4 fruit fly cellular contexts compared by ENCODE assay signal in the genomic region with DNA sequence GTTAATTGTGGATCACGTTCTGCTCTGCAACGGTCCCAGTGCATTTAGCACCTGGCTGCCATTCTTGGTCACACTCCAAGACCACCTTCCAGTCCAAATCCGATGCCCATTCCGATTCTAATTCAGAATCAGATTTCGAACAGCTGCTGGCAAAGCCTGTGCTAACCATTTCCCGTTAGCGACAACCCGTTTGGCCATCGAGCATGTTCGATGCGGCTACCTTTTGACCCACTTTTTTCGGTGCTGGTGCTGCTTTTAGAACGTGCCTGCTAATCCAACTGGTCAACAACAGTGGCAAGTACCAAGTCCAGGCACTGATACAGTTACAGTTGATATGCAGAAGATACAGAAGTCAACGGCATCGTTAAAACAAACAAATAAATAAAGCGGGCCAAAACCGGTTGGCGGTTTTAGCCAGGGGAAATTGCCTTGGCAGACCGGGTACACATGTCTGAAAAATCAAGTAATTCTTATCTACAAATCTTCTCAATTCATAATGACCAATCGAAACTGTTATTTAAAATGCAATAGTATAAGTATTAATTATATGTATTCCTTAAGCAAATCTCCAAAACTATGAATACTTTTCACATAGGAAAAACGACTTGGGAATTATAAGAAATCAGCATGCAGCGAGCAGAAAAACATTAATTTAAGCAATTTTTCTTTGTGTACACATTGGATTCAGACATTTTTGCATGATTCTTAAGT.
TF ChIP-seq lines count a peak whose summit lies in the region.

No protein-coding gene starts in this region.

- TF ChIP-seq CTCF in whole organism, embryonic (GFP tag; optimal IDR thresholded peaks at IDR 0.05; lab: Kevin White, UChicago) = no peak

TF ChIP-seq in whole organism, embryonic, 481 proteins besides CTCF, POLR2A, EP300 and RAD21:
- no peak for TF ChIP-seq gro (GFP tag; optimal IDR thresholded peaks at IDR 0.05; lab: Kevin White, UChicago)
- TF ChIP-seq chinmo (GFP tag; IDR thresholded peaks at IDR 0.05; lab: Robert Waterston, UW; ENCODE audit: partially characterized antibody) = 0 out of 4 replicates have a peak, but pooled peaks have one; percentile 37
- TF ChIP-seq crp (GFP tag; optimal IDR thresholded peaks at IDR 0.05; lab: Kevin White, UChicago) = no peak
- no peak for TF ChIP-seq bbx (GFP tag; IDR thresholded peaks at IDR 0.05; lab: Robert Waterston, UW; ENCODE audit: partially characterized antibody)
- TF ChIP-seq tll (GFP tag; optimal IDR thresholded peaks at IDR 0.05; lab: Kevin White, UChicago) = peak in 1 of 2 experiments; percentile 74
- TF ChIP-seq PHDP (tag; optimal IDR thresholded peaks at IDR 0.05; lab: Kevin White, UChicago) = no peak
- no peak for TF ChIP-seq wek (GFP tag; optimal IDR thresholded peaks at IDR 0.05; lab: Kevin White, UChicago)
- TF ChIP-seq CG10321 (GFP tag; IDR thresholded peaks at IDR 0.05; lab: Robert Waterston, UW) = 0 out of 2 replicates have a peak, but pooled peaks have one; percentile 19
- TF ChIP-seq nerfin-2 (GFP tag; IDR thresholded peaks at IDR 0.05; lab: Robert Waterston, UW; ENCODE audit: partially characterized antibody) = 0 out of 2 replicates have a peak, but pooled peaks have one; percentile 31
- no peak for TF ChIP-seq kah (GFP tag; optimal IDR thresholded peaks at IDR 0.05; lab: Kevin White, UChicago)
- no peak for TF ChIP-seq Hmr (GFP tag; optimal IDR thresholded peaks at IDR 0.05; lab: Kevin White, UChicago)
- TF ChIP-seq Awh (GFP tag; IDR thresholded peaks at IDR 0.05; lab: Robert Waterston, UW) = no peak
- TF ChIP-seq kni (GFP tag; optimal IDR thresholded peaks at IDR 0.05; lab: Kevin White, UChicago) = peak; percentile 40
- peak; percentile 95 for TF ChIP-seq CG5180 (GFP tag; optimal IDR thresholded peaks at IDR 0.05; lab: Kevin White, UChicago)
- TF ChIP-seq lbe (GFP tag; optimal IDR thresholded peaks at IDR 0.05; lab: Kevin White, UChicago) = peak; percentile 15
- TF ChIP-seq CG4282 (GFP tag; optimal IDR thresholded peaks at IDR 0.05; lab: Kevin White, UChicago) = no peak
- TF ChIP-seq so (GFP tag; IDR thresholded peaks at IDR 0.05; lab: Robert Waterston, UW) = no peak

TF ChIP-seq in whole organism, prepupa, 60 proteins besides CTCF, POLR2A, EP300 and RAD21 (continues in another document):
- TF ChIP-seq eg (GFP tag; IDR thresholded peaks at IDR 0.05; lab: Robert Waterston, UW) (no peak), OdsH (GFP tag; optimal IDR thresholded peaks at IDR 0.05; lab: Kevin White, UChicago) (peak; percentile 27), Ets96B (tag; optimal IDR thresholded peaks at IDR 0.05; lab: Kevin White, UChicago) (peak; percentile 5), CG6792 (GFP tag; optimal IDR thresholded peaks at IDR 0.05; lab: Kevin White, UChicago) (no peak), CG9139 (GFP tag; optimal IDR thresholded peaks at IDR 0.05; lab: Kevin White, UChicago) (no peak), dac (GFP tag; optimal IDR thresholded peaks at IDR 0.05; lab: Kevin White, UChicago) (no peak), CG4318 (GFP tag; optimal IDR thresholded peaks at IDR 0.05; lab: Kevin White, UChicago) (no peak), ss (GFP tag; optimal IDR thresholded peaks at IDR 0.05; lab: Kevin White, UChicago) (peak in 1 of 2 experiments; percentile 34), salr (GFP tag; optimal IDR thresholded peaks at IDR 0.05; lab: Kevin White, UChicago) (no peak), fd59A (GFP tag; optimal IDR thresholded peaks at IDR 0.05; lab: Kevin White, UChicago) (no peak), Gug (GFP tag; IDR thresholded peaks at IDR 0.05; lab: Robert Waterston, UW) (no peak), Eip75B (GFP tag; optimal IDR thresholded peaks at IDR 0.05; lab: Kevin White, UChicago) (peak; percentile 20), Eip78C (GFP tag; lab: Kevin White, UChicago) (peak; percentile 77), CG34406 (GFP tag; optimal IDR thresholded peaks at IDR 0.05; lab: Kevin White, UChicago) (peak; percentile 4), fd85E (GFP tag; optimal IDR thresholded peaks at IDR 0.05; lab: Kevin White, UChicago) (no peak), CG10631 (GFP tag; optimal IDR thresholded peaks at IDR 0.05; lab: Kevin White, UChicago) (no peak), CG11762 (GFP tag; optimal IDR thresholded peaks at IDR 0.05; lab: Kevin White, UChicago; ENCODE audit: insufficient read depth) (no peak), Sox15 (GFP tag; optimal IDR thresholded peaks at IDR 0.05; lab: Kevin White, UChicago) (no peak), spab (GFP tag; optimal IDR thresholded peaks at IDR 0.05; lab: Kevin White, UChicago) (peak; percentile 21), Sox14 (GFP tag; optimal IDR thresholded peaks at IDR 0.05; lab: Kevin White, UChicago) (peak; percentile 19), CG11294 (GFP tag; IDR thresholded peaks at IDR 0.05; lab: Robert Waterston, UW) (no peak), CG31627 (GFP tag; optimal IDR thresholded peaks at IDR 0.05; lab: Kevin White, UChicago) (peak; percentile 15)

TF ChIP-seq in whole organism, pupa, 21 proteins besides CTCF, POLR2A, EP300 and RAD21:
- TF ChIP-seq EcR (GFP tag; optimal IDR thresholded peaks at IDR 0.05; lab: Kevin White, UChicago) = peak; percentile 90
- TF ChIP-seq CG8301 (tag; optimal IDR thresholded peaks at IDR 0.05; lab: Kevin White, UChicago) = peak; percentile 61
- peak; percentile 58 for TF ChIP-seq CG14655 (GFP tag; optimal IDR thresholded peaks at IDR 0.05; lab: Kevin White, UChicago)
- TF ChIP-seq CG15710 (tag; optimal IDR thresholded peaks at IDR 0.05; lab: Kevin White, UChicago) = peak; percentile 38
- TF ChIP-seq rn (GFP tag; IDR thresholded peaks at IDR 0.05; lab: Robert Waterston, UW) = no peak
- no peak for TF ChIP-seq CG9948 (tag; optimal IDR thresholded peaks at IDR 0.05; lab: Kevin White, UChicago)
- peak; percentile 56 for TF ChIP-seq CG8159 (tag; optimal IDR thresholded peaks at IDR 0.05; lab: Kevin White, UChicago)
- TF ChIP-seq Snoo (tag; optimal IDR thresholded peaks at IDR 0.05; lab: Kevin White, UChicago) = peak; percentile 36
- TF ChIP-seq Ets98B (GFP tag; IDR thresholded peaks at IDR 0.05; lab: Robert Waterston, UW) = no peak
- peak; percentile 11 for TF ChIP-seq CG17806 (tag; optimal IDR thresholded peaks at IDR 0.05; lab: Kevin White, UChicago)
TF ChIP-seq in whole organism, pupa: peak in this region for 7.

TF ChIP-seq in whole organism, wandering third instar larva, 38 proteins besides CTCF, POLR2A, EP300 and RAD21:
- TF ChIP-seq psq (GFP tag; optimal IDR thresholded peaks at IDR 0.05; lab: Kevin White, UChicago) (no peak), CrebA (GFP tag; optimal IDR thresholded peaks at IDR 0.05; lab: Kevin White, UChicago; ENCODE audit: borderline replicate concordance) (no peak), h (GFP tag; optimal IDR thresholded peaks at IDR 0.05; lab: Kevin White, UChicago) (peak; percentile 26), fru (GFP tag; optimal IDR thresholded peaks at IDR 0.05; lab: Kevin White, UChicago) (peak; percentile 25), jim (GFP tag; optimal IDR thresholded peaks at IDR 0.05; lab: Kevin White, UChicago) (no peak), woc (GFP tag; optimal IDR thresholded peaks at IDR 0.05; lab: Kevin White, UChicago) (peak; percentile 16), foxo (GFP tag; optimal IDR thresholded peaks at IDR 0.05; lab: Kevin White, UChicago) (peak in 1 of 2 experiments; percentile 5), Vsx2 (GFP tag; optimal IDR thresholded peaks at IDR 0.05; lab: Kevin White, UChicago; ENCODE audit: partially characterized antibody) (peak; percentile 27), HLH106 (tag; optimal IDR thresholded peaks at IDR 0.05; lab: Kevin White, UChicago) (peak; percentile 32), Sp1 (GFP tag; optimal IDR thresholded peaks at IDR 0.05; lab: Kevin White, UChicago) (peak; percentile 26), rgr (GFP tag; optimal IDR thresholded peaks at IDR 0.05; lab: Kevin White, UChicago) (no peak)

Comparison
In these comparisons a context has a peak if more than half of its experiments do, and no peak if none do; other contexts are left out.
1. Of the 7 proteins assayed by ChIP-seq in both whole organism, embryonic and whole organism, prepupa: peak only in whole organism, embryonic: none; only in whole organism, prepupa: CG6854, Hr39, Lpt and Sox102F; in both: none; in neither: 3.